Worm (Caenorhabditis elegans): ENCODE results near the gene W09D10.5.
"Not testable (repeated sequence)": the region's sequence is repeated elsewhere in the genome, so short reads cannot be mapped to it uniquely, and the experiment has no call there.

The W09D10.5 gene

DNA sequence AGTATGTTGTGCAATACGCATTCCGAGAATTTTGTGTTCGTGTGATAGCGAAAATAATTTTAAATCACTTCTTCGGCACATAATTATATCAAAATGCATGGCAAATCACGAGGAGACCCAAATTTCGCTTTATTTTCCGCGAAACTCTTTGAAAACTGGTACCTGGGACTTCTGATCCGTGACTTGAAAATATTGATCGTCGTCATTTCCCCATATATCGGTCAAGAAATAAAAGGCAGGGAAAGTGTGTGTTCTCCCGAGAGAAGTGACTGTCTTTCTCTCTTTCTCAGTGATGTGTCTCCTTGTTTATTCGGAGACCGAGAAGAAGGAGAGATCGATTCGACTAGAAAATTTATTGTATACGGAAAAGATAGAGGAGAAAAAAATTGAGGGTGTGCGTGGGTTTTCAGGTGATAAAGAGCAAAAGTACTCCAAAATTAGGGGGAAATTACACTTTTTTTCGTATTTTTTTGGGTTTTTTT lies at the start of gene W09D10.5:
W09D10.5 (minus strand) TSS at position 345 of the 482 bp plus-strand sequence.
- no peak for TF ChIP-seq dao-5 (tag; optimal IDR thresholded peaks at IDR 0.05)
- no peak for TF ChIP-seq him-1 (tag; optimal IDR thresholded peaks at IDR 0.05)
- TF ChIP-seq W03F9.2 (tag; optimal IDR thresholded peaks at IDR 0.05) = no peak

DNA sequence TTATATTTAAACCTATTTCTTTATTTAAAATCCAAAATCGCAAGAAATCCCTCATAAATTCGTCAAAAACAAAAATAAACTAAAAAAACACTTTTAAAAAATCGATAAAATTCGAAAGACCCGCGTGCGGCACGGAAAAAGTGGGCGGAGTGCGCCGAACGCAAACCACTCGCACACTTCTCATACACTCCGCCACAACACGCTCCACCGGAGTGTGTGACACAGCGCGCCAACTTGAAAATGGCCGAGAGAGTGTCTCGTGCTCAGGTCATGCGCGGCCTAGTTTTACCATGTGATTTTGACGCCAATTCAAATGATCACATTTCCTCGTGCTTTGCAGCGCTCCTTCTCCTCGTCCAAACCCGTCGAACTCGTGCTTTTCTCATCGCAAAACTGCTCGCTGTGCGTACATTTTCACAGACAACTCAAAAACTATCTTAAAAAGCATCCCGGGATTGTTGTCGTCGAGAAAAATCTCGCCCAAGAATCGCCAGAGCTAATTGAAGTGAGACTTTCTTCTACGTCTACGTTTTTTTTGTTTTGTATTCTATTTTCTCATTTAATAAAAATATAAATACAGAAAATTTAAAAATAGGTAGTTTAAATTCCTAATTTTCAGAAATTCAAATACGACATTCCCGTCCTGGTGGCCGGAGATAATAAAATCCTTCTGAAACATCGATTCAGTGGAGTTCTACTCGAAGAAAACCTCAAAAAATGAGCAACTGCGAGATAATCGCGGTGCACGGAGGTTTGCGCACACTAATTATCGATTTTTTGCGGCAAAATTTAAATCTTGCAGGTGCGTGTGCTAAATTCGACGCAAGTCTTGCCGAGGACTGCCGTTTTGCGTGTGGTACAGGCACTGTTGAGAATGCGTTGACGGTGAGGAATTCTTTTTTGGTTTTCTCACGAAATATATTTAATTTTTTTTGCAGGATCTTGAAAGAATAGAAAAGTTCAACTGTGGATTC lies 48.0 kb upstream of the W09D10.5 start, which contains the start of gene tasp-1:
tasp-1 (plus strand) TSS at position 258 of the 974 bp plus-strand sequence.
- TF ChIP-seq W03F9.2 (tag; optimal IDR thresholded peaks at IDR 0.05) = peak; percentile 99
- TF ChIP-seq him-1 (tag; optimal IDR thresholded peaks at IDR 0.05) = peak; percentile 99
- peak; percentile 89 for TF ChIP-seq dao-5 (tag; optimal IDR thresholded peaks at IDR 0.05)

DNA sequence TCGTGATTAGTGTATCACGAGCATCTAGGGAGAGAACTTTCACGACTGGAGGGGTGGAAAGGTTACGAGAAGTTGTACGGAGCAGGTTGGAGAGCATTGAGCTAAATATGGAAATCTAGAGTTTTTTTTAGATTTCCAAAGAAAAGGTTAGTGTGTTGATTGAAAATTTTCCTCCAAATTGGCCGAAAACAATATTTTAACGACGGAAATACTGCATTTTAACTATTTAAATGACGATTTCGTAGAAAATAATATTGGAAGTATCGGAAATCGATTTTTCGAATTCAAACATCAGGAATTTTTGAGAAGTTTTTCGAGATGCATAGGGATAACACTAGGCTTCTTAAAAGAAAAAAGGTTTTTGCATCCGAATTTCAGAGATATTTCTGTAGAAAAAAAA lies 47.1 kb upstream of the W09D10.5 start, which contains the start of gene K01G5.10:
K01G5.10 (minus strand) TSS at position 101 of the 400 bp plus-strand sequence.
- TF ChIP-seq W03F9.2 (tag; optimal IDR thresholded peaks at IDR 0.05) (no peak), dao-5 (tag; optimal IDR thresholded peaks at IDR 0.05) (no peak), him-1 (tag; optimal IDR thresholded peaks at IDR 0.05) (no peak)

DNA sequence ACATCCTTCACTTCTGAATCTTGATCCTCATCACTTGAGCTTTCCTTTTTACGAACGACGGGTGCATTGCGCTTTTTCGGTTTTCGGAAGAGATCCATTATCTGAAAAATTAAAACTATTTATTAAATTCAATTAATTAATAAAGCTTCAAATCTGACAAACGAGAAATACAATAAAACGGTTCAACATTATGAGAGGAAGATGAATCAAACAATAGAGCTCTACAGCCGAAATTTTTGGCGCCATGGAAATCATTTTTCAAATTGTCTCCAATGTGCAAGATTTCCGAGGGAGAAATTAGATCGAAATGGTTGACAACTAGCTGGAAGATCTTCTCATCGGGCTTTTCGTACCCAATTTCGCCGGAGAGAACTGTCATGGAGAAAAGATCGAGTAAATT lies 46.2 kb upstream of the W09D10.5 start, which contains the start of gene rnf-113:
rnf-113 (minus strand) TSS at position 101 of the 400 bp plus-strand sequence.
- TF ChIP-seq him-1 (tag; optimal IDR thresholded peaks at IDR 0.05) = no peak
- no peak for TF ChIP-seq dao-5 (tag; optimal IDR thresholded peaks at IDR 0.05)
- TF ChIP-seq W03F9.2 (tag; optimal IDR thresholded peaks at IDR 0.05) = no peak

DNA sequence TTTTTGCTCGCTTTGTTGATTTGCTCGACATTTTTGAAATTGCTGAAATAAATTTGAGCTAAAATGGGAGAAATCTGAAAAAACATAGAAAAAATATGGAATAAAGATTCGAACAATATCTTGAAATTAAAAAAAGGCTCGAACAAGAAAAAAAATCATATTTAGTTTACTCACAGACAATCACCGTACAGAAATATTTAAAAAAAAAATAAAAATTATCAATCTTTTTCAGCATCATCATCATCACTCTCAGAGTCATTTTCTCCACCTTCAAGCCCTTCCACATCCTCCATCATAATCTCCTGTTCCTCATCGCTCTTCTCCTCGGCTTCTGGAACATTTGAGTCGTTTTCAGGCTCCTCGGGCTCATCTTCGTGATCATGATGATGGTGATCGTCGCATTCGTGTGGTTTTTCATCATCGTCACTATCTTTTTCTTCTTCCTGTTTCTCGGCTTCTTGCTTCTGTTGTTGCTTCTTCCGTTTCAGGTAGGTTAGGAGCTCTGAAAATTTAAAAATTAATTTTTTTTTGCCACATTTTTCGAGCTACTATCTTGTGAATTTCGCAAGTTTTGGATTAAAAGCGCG lies 44.2 kb upstream of the W09D10.5 start, which contains the start of gene hpl-2:
hpl-2 (minus strand) TSS at position 51 of the 587 bp plus-strand sequence.
- TF ChIP-seq him-1 (tag; optimal IDR thresholded peaks at IDR 0.05) (no peak), W03F9.2 (tag; optimal IDR thresholded peaks at IDR 0.05) (no peak), dao-5 (tag; optimal IDR thresholded peaks at IDR 0.05) (no peak)

DNA sequence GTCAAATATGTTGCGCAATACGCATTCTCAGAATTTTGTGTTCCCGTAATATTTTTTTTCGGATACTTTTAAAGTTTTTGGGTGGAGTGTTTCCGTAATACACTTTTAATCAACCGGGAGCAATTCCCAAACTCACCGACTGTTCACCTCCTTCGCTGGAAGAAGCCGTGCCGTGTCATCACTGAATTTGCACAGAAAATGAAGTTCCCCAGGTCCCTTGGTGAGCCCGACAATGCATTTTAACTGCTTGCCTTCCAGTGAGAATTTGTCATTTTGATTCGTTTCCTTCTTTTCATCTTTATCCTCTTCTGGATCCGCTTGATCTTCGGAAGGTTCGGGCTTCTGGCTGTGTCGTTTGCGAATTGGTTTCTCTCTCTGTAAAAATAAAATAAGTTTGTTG lies 43.0 kb upstream of the W09D10.5 start:
- TF ChIP-seq W03F9.2 (tag; optimal IDR thresholded peaks at IDR 0.05) = no peak
- no peak for TF ChIP-seq dao-5 (tag; optimal IDR thresholded peaks at IDR 0.05)
- no peak for TF ChIP-seq him-1 (tag; optimal IDR thresholded peaks at IDR 0.05)

DNA sequence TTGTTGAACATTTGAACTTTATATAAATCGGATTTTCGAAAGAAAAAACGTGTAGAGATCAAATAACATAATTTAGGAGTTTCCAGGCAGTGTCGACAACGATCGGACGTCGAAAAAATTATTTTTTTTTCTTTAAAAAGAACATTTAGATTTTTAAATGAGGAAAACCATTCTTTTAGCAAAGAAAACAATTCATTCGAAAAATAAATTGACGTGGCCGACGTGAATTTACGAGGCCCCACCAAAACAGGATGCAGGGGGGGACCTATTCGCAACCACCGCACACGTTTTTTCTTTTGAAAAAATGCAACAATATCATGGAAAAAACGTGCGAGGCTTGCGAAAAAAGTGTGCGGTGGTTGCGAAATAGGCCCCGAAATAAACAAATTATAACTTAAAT lies 38.7 kb upstream of the W09D10.5 start, which contains the start of gene enu-3.6:
enu-3.6 (plus strand) TSS at position 392 of the 400 bp plus-strand sequence.
- not testable (repeated sequence) for TF ChIP-seq him-1, dao-5, W03F9.2 (tag; optimal IDR thresholded peaks at IDR 0.05)

DNA sequence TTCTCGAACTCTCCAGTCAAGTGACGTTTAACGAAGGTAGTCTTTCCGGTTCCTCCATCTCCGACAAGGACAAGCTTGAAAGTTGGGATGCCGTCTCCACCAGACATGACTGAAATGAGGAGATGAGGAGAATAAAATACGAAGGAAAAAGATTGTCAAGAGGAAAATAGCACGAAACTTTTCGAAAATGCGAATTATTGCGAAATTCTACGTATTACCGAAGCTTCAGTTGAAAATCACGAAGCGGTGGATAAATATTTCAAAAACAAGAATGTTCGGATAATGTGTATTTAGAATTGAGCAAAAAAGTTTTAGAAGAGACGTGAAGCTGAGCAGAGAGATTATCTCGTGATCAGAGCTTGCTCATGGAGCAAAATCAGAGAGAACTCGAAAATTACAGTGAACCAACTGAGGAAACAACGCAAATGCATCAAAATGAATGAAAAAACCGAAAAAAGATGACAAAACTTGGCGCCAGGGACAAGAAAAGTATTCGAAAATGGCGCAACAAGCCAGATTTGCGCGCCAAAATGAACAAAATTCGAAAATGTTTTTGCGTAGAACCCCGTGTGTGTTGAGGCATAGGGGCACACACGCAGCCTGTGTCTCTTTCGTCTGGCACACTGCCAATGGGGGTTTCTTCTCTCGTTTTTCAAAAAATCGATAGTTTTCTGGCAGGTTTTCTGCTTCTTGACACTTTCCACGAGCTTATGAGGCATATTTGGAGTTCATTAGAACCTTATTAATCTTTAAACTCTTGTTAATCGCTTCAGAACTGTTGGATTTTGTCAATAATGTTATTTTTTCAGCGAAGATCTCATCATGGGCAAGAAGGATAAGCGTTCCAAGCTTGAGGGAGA lies 36.5 kb upstream of the W09D10.5 start, which contains the start of the genes ran-1 and dkc-1:
ran-1 (minus strand) TSS at position 109 of the 860 bp plus-strand sequence.
dkc-1 (plus strand) TSS at position 810 of the 860 bp plus-strand sequence.
- no peak for TF ChIP-seq dao-5 (tag; optimal IDR thresholded peaks at IDR 0.05)
- no peak for TF ChIP-seq him-1 (tag; optimal IDR thresholded peaks at IDR 0.05)
- TF ChIP-seq W03F9.2 (tag; optimal IDR thresholded peaks at IDR 0.05) = peak; percentile 87

DNA sequence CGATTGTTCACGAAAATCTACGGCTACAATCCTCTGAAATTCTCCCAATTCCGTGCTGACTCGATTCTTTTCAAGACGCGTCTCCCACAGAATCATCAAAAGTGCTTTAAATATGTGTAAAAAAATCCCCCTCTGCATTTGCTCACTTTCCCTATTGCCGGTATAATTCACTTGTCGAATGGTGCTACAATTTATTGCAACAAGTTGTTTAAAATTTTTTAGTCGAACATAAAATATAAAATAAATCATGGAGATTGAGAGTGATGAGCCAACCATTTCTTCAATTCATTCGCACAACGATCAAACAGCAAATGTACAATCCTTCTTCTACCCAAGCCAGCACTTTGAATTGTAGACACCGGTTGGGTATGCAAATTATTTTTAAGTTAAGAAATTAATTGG lies 35.1 kb upstream of the W09D10.5 start:
- peak; percentile 41 for TF ChIP-seq dao-5 (tag; optimal IDR thresholded peaks at IDR 0.05)
- TF ChIP-seq W03F9.2 (tag; optimal IDR thresholded peaks at IDR 0.05) = no peak

DNA sequence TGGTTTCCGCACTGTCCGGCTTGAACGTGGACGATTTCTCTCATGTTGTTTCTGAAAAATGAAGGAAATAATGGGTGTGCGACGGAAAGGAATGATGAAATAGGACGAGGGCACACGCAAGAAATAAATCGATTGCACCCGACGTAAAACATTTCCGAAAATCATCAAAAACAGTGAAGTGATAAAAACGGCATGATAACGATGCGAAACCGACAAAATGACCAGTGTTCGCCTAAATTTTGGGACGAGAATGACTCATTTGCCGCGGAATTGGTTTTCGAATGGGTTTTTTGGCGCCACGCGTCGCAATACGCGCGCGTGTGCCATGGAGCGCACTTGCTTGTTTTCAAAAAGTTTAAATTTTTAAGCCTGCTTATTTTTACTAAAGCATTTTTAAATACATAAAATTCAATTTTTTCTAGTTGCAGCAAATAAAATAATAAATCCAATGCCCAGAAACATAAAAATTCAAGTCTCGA lies 31.1 kb upstream of the W09D10.5 start, which contains the start of the genes tbb-1 and rib-2:
tbb-1 (minus strand) TSS at position 51 of the 479 bp plus-strand sequence.
rib-2 (plus strand) TSS at position 429 of the 479 bp plus-strand sequence.
- no peak for TF ChIP-seq him-1 (tag; optimal IDR thresholded peaks at IDR 0.05)
- TF ChIP-seq W03F9.2 (tag; optimal IDR thresholded peaks at IDR 0.05) = peak; percentile 91

DNA sequence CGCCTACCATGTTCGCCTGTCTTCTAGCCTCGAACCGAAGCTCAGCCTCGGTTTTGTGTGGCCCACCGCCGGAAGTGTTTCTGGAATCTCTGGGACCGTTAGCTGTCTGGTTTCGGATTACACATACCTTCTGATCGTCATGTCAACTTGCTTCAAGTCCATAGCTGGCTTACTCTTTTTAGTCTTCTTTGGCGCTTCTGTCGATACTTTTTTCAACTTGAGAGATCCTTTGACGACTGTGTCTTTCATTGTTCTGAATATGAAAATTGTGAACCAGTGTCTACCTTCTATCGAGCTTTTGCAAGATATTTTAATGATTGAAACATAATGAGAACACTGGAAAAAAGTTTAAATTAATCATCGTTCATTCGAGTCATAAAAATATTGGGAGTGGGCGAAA lies 29.2 kb upstream of the W09D10.5 start, which contains the start of gene K01G5.8:
K01G5.8 (minus strand) TSS at position 255 of the 400 bp plus-strand sequence.
- TF ChIP-seq W03F9.2 (tag; optimal IDR thresholded peaks at IDR 0.05) = no peak
- TF ChIP-seq him-1 (tag; optimal IDR thresholded peaks at IDR 0.05) = no peak
- no peak for TF ChIP-seq dao-5 (tag; optimal IDR thresholded peaks at IDR 0.05)

DNA sequence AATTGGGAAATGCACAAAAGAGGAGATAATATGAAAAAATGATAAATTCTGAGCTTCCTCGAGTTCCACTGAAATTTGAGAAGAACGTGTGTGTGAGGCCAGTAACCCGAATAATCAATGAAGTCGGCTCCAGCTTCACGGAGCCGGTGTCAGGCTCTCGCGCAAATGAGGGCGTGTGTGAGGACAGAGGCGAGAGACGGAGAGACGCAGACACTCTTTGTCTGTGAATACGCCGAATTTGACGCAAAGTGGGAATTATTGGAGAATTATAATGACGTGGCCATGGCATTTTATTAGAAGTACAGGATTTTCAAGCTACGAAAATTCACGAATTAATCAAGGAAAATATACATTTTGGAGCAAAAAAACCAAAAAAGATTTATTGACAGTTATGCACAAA lies 28.6 kb upstream of the W09D10.5 start:
- peak; percentile 19 for TF ChIP-seq W03F9.2 (tag; optimal IDR thresholded peaks at IDR 0.05)
- TF ChIP-seq him-1 (tag; optimal IDR thresholded peaks at IDR 0.05) = no peak
